Worm (Caenorhabditis elegans) whole organism, L2 larva: ENCODE data around the gene K01D12.7.

Experiments used
- C34F6.9 ChIP-seq: fragments of 150-350 bp; optimal IDR thresholded peaks from 2 replicates; lab custom pipeline; 2014; ENCODE audit warnings: missing biosample characterization, missing genetic modification characterization
- F13H6.1 ChIP-seq: sonication (generic microtip); optimal IDR thresholded peaks from 2 replicates; lab custom pipeline; 2016; ENCODE audit warnings: missing genetic modification characterization, missing compliant biosample characterization
- R02D3.7 ChIP-seq: fragments of 150-350 bp; optimal IDR thresholded peaks from 2 replicates; lab custom pipeline; 2014; ENCODE audit warnings: missing biosample characterization, missing genetic modification characterization
- Y55F3AM.14 ChIP-seq: fragments of 200-800 bp; sonication (Bioruptor generic); optimal IDR thresholded peaks from 2 replicates; lab custom pipeline; 2018; ENCODE audit warnings: mild to moderate bottlenecking, missing genetic modification characterization, missing compliant biosample characterization
- ZK546.5 ChIP-seq: sonication (generic microtip); optimal IDR thresholded peaks from 2 replicates; lab custom pipeline; 2017; ENCODE audit warnings: missing biosample characterization, missing genetic modification characterization
- aly-2 ChIP-seq: fragments of 150-350 bp; optimal IDR thresholded peaks from 2 replicates; lab custom pipeline; 2014; ENCODE audit warnings: missing biosample characterization, missing genetic modification characterization
- ama-1 ChIP-seq: fragments of 150-350 bp; optimal IDR thresholded peaks from 2 replicates; lab custom pipeline; 2018; ENCODE audit warnings: inconsistent platforms
- blmp-1 ChIP-seq: sonication (generic microtip); optimal IDR thresholded peaks from 2 replicates; lab custom pipeline; 2017; ENCODE audit warnings: missing genetic modification characterization, mild to moderate bottlenecking, missing compliant biosample characterization, antibody characterized with exemption, moderate library complexity; ENCODE audit not compliant: insufficient read depth
- ceh-82 ChIP-seq: fragments of 150-350 bp; optimal IDR thresholded peaks from 2 replicates; lab custom pipeline; 2014; ENCODE audit warnings: missing biosample characterization, missing genetic modification characterization
- crh-2 ChIP-seq: sonication (generic microtip); optimal IDR thresholded peaks from 2 replicates; lab custom pipeline; 2017; ENCODE audit warnings: missing biosample characterization, missing genetic modification characterization
- dmd-4 ChIP-seq: sonication (generic microtip); optimal IDR thresholded peaks from 2 replicates; lab custom pipeline; 2017; ENCODE audit warnings: missing biosample characterization, missing genetic modification characterization
- egl-27 ChIP-seq: sonication (generic microtip); optimal IDR thresholded peaks from 3 replicates; lab custom pipeline; 2017; ENCODE audit warnings: missing biosample characterization, missing genetic modification reagents, missing genetic modification characterization
- elt-1 ChIP-seq: fragments of 150-350 bp; optimal IDR thresholded peaks from 2 replicates; lab custom pipeline; 2014; ENCODE audit warnings: missing biosample characterization, missing genetic modification characterization
- elt-3 ChIP-seq: sonication (generic microtip); optimal IDR thresholded peaks from 2 replicates; lab custom pipeline; 2017; ENCODE audit warnings: missing biosample characterization, missing genetic modification characterization
- fos-1 ChIP-seq: fragments of 150-350 bp; optimal IDR thresholded peaks from 2 replicates; lab custom pipeline; 2014; ENCODE audit warnings: missing biosample characterization, missing genetic modification characterization
- lin-11 ChIP-seq: fragments of 150-350 bp; sonication (generic microtip); optimal IDR thresholded peaks from 2 replicates; lab custom pipeline; 2014; ENCODE audit warnings: missing biosample characterization, missing genetic modification characterization, inconsistent platforms, mixed read lengths
- lin-39 ChIP-seq: fragments of 150-350 bp; optimal IDR thresholded peaks from 2 replicates; lab custom pipeline; 2014; ENCODE audit warnings: missing biosample characterization, missing genetic modification reagents, missing genetic modification characterization
- lsy-2 ChIP-seq, 2 experiments: fragments of 150-350 bp in 1 of 2; sonication (generic microtip) in 1 of 2; optimal IDR thresholded peaks; 2 replicates each; lab custom pipeline; 2014 to 2017; ENCODE audit warnings: missing biosample characterization in 2 of 2, missing genetic modification characterization in 2 of 2
- mab-5 ChIP-seq: fragments of 150-350 bp; optimal IDR thresholded peaks from 2 replicates; lab custom pipeline; 2014; ENCODE audit warnings: missing biosample characterization, missing genetic modification characterization
- mbf-1 ChIP-seq: sonication (generic microtip); optimal IDR thresholded peaks from 2 replicates; lab custom pipeline; 2017; ENCODE audit warnings: missing biosample characterization, missing genetic modification characterization
- mdl-1 ChIP-seq, 2 experiments: fragments of 150-350 bp in 1 of 2; sonication (generic microtip) in 1 of 2; optimal IDR thresholded peaks; 2 replicates each; lab custom pipeline; 2017; ENCODE audit warnings: missing biosample characterization in 2 of 2, missing genetic modification characterization in 2 of 2
- nhr-10 ChIP-seq: sonication (generic microtip); optimal IDR thresholded peaks from 2 replicates; lab custom pipeline; 2017; ENCODE audit warnings: missing biosample characterization, missing genetic modification characterization
- nhr-11 ChIP-seq: fragments of 150-350 bp; optimal IDR thresholded peaks from 2 replicates; lab custom pipeline; 2014; ENCODE audit warnings: missing biosample characterization, missing genetic modification characterization
- nhr-12 ChIP-seq: fragments of 150-350 bp; optimal IDR thresholded peaks from 2 replicates; lab custom pipeline; 2014; ENCODE audit warnings: missing biosample characterization, missing genetic modification characterization
- nhr-129 ChIP-seq: fragments of 150-350 bp; optimal IDR thresholded peaks from 2 replicates; lab custom pipeline; 2014; ENCODE audit warnings: missing biosample characterization, missing genetic modification characterization
- nhr-21 ChIP-seq: fragments of 150-350 bp; optimal IDR thresholded peaks from 2 replicates; lab custom pipeline; 2014; ENCODE audit warnings: missing biosample characterization, missing genetic modification characterization
- nhr-237 ChIP-seq: fragments of 150-350 bp; optimal IDR thresholded peaks from 2 replicates; lab custom pipeline; 2014; ENCODE audit warnings: missing biosample characterization, missing genetic modification characterization
- nhr-25 ChIP-seq: fragments of 150-350 bp; sonication (generic microtip); optimal IDR thresholded peaks from 3 replicates; lab custom pipeline; 2014; ENCODE audit warnings: missing biosample characterization, missing genetic modification characterization
- nhr-6 ChIP-seq: fragments of 150-350 bp; optimal IDR thresholded peaks from 2 replicates; lab custom pipeline; 2014; ENCODE audit warnings: missing biosample characterization, missing genetic modification characterization
- nhr-77 ChIP-seq: fragments of 150-350 bp; optimal IDR thresholded peaks from 2 replicates; lab custom pipeline; 2014; ENCODE audit warnings: missing biosample characterization, missing genetic modification characterization
- skn-1 ChIP-seq: sonication (generic microtip); optimal IDR thresholded peaks from 2 replicates; lab custom pipeline; 2017; ENCODE audit warnings: missing biosample characterization, missing genetic modification characterization
- sma-3 ChIP-seq: sonication (generic microtip); optimal IDR thresholded peaks from 2 replicates; lab custom pipeline; 2016; ENCODE audit warnings: missing genetic modification reagents, missing genetic modification characterization, missing compliant biosample characterization
- sma-9 ChIP-seq, 2 experiments: fragments of 150-350 bp in 1 of 2; sonication (generic microtip) in 1 of 2; optimal IDR thresholded peaks; 2 replicates each; lab custom pipeline; 2014 to 2016; ENCODE audit warnings: missing genetic modification characterization in 2 of 2, mild to moderate bottlenecking in 1 of 2, missing biosample characterization in 1 of 2, missing compliant biosample characterization in 1 of 2, missing genetic modification reagents in 1 of 2, moderate library complexity in 1 of 2
- snpc-4 ChIP-seq: fragments of 150-350 bp; optimal IDR thresholded peaks from 2 replicates; lab custom pipeline; 2014; ENCODE audit warnings: missing biosample characterization, missing genetic modification characterization
- unc-39 ChIP-seq: fragments of 150-350 bp; optimal IDR thresholded peaks from 2 replicates; lab custom pipeline; 2014; ENCODE audit warnings: missing biosample characterization, missing genetic modification characterization
- unc-62 ChIP-seq: fragments of 150-350 bp; optimal IDR thresholded peaks from 2 replicates; lab custom pipeline; 2014; ENCODE audit warnings: missing biosample characterization, missing genetic modification reagents, missing genetic modification characterization
- ztf-1 ChIP-seq: fragments of 200-800 bp; sonication (Bioruptor generic); conservative IDR thresholded peaks from 2 replicates; pipeline ENCODE4 v1.3.6; 2022; ENCODE audit warnings: missing genetic modification characterization, missing compliant biosample characterization
- ztf-11 ChIP-seq: sonication (generic microtip); optimal IDR thresholded peaks from 2 replicates; lab custom pipeline; 2017; ENCODE audit warnings: missing biosample characterization, missing genetic modification characterization
- ztf-4 ChIP-seq: fragments of 150-350 bp; optimal IDR thresholded peaks from 2 replicates; lab custom pipeline; 2014; ENCODE audit warnings: missing biosample characterization, missing genetic modification characterization

Gene K01D12.7

DNA sequence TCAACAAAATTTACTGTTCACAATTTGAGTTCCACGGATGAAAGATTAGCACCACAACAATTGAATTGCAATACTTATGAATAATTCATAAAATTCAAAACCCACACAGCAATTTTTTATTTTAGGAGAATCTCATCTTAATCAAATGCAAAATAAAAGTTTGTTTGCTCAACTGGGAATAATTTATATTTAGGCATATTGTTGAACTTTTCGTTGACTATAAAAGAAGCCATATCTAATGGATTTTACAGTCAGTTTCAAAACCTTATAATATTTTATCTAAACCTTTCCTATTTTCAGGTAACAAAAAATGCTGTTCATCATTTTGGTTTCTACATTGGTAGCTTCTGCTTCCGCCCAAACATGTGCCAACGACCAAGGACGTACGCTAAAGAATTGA lies 17.0 kb upstream of the K01D12.7 start, which contains the start of gene C54D10.3:
C54D10.3 (plus strand) TSS at position 301 of the 400 bp plus-strand sequence.
- no peak for TF ChIP-seq mab-5 (tag; lab: Kevin White, UChicago)
- TF ChIP-seq blmp-1 (tag; lab: Kevin White, UChicago) = no peak
- no peak for TF ChIP-seq sma-9 (GFP tag; optimal IDR thresholded peaks at IDR 0.05; lab: Kevin White, UChicago)
- TF ChIP-seq sma-9 (tag; optimal IDR thresholded peaks at IDR 0.05; lab: Kevin White, UChicago) = no peak
- no peak for TF ChIP-seq nhr-11 (tag; lab: Kevin White, UChicago)
- no peak for TF ChIP-seq nhr-21
- TF ChIP-seq egl-27 = no peak
- TF ChIP-seq lin-39 (tag; lab: Kevin White, UChicago) = no peak
- TF ChIP-seq nhr-6 = no peak
- no peak for TF ChIP-seq dmd-4 (tag; lab: Kevin White, UChicago)
- no peak for TF ChIP-seq ztf-4 (tag; lab: Kevin White, UChicago)
- TF ChIP-seq nhr-237 (tag; lab: Kevin White, UChicago) = no peak
- no peak for TF ChIP-seq Y55F3AM.14
- TF ChIP-seq mbf-1 (tag; lab: Kevin White, UChicago) = no peak

DNA sequence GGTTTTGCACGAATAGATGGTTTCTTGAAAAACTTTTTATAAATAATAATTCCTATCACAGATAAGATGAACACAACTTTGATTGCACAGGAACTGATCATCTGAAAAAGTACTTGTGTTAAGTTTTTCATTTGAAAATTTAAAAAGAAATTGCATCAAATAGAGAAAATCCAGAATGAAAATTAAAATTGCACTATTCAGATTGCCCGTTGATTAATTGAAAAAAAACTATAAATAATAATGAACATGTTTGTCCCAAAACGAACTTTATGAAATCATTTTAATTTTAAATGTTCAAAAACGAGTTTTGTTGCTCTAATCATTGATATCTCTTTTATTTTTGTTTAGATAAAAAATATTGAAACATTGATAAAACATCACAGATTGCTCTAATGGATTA lies 16.0 kb upstream of the K01D12.7 start, which contains the start of gene cdr-3:
cdr-3 (minus strand) TSS at position 101 of the 400 bp plus-strand sequence.
- no peak for TF ChIP-seq nhr-129 (tag; lab: Kevin White, UChicago)
- TF ChIP-seq sma-9 (GFP tag; optimal IDR thresholded peaks at IDR 0.05; lab: Kevin White, UChicago) = no peak
- no peak for TF ChIP-seq sma-9 (tag; optimal IDR thresholded peaks at IDR 0.05; lab: Kevin White, UChicago)
- TF ChIP-seq nhr-12 = no peak
- no peak for TF ChIP-seq unc-62 (GFP tag; lab: Kevin White, UChicago)
- TF ChIP-seq snpc-4 = no peak

DNA sequence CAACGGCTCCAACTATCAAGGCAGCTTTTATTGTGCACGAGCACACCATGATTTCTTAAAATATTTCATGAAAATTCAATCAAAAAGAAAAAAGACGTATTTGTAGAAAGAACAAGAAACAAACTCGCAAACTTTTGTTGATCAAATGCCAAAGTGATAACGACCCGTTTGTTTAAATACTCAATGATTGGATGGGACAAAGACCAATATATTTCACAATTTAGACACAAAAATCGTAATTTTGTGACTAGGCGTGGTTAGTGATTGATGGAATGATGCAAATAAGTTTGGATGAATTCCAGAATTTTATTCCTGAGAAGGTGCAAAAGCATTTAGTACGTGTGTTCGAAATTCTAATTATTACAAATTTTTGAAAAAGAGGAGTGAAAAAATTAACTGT lies 14.4 kb upstream of the K01D12.7 start, which contains the start of gene cdr-2:
cdr-2 (minus strand) TSS at position 54 of the 400 bp plus-strand sequence.
- TF ChIP-seq aly-2 (tag; lab: Kevin White, UChicago) (no peak), nhr-25 (tag; lab: Kevin White, UChicago) (no peak), ceh-82 (tag; lab: Kevin White, UChicago) (no peak), nhr-77 (tag; lab: Kevin White, UChicago) (no peak), ama-1 (lab: Kevin White, UChicago) (no peak), F13H6.1 (no peak), mdl-1 (tag; optimal IDR thresholded peaks at IDR 0.05; lab: Kevin White, UChicago) (no peak), sma-9 (GFP tag; optimal IDR thresholded peaks at IDR 0.05; lab: Kevin White, UChicago) (peak; percentile 63), sma-9 (tag; optimal IDR thresholded peaks at IDR 0.05; lab: Kevin White, UChicago) (no peak), ZK546.5 (tag; lab: Kevin White, UChicago) (no peak), fos-1 (tag; lab: Kevin White, UChicago) (peak; percentile 81), elt-3 (no peak), unc-62 (GFP tag; lab: Kevin White, UChicago) (no peak)

DNA sequence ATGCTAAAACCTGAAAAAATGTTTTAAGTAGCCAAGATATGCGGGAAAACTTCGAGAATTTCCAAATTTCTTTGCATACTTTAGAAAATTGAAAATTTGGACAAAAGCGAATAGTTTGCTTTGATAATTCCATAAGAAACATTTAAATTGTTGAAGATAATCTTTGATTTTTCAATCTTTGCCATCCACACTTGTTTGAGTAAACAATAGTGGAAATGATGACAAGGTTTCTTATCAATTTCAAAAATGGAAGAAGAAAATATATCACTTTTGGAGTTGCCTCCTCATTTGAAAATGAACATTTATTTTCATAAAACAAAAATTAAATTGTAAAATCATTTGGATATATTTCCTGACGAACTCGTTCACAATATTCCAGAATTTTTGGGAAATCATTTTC lies 13.1 kb upstream of the K01D12.7 start:
- TF ChIP-seq dmd-4 (tag; lab: Kevin White, UChicago) (no peak), elt-3 (no peak), unc-62 (GFP tag; lab: Kevin White, UChicago) (no peak), C34F6.9 (tag; lab: Kevin White, UChicago) (no peak), fos-1 (tag; lab: Kevin White, UChicago) (peak; percentile 59), lin-11 (tag; lab: Kevin White, UChicago) (no peak), skn-1 (tag; lab: Kevin White, UChicago) (peak; percentile 81)

DNA sequence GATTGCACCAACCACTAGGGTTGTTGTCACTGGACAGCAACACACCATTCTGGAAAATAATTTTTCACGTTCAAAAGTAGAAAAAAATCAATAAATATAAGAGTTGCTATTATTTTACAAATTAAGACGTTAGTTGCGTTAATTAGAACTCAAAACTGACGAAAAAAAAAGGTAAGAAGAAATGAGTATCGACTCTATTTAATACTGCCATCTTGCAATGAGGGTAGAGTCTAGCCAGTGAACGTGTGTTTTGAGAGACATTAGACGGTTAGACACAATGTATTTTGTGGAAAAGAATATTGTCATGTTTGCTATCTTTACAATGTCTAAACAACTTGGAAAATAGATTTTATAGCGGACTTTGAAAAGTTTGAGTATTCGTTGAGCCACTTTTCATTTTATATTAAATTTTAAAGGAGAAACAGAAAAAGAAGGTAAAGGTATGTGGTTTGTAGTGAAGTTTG lies 12.4 kb upstream of the K01D12.7 start, which contains the start of gene cdr-6:
cdr-6 (minus strand) TSS at position 51 of the 464 bp plus-strand sequence.
- TF ChIP-seq nhr-6 (no peak), ztf-4 (tag; lab: Kevin White, UChicago) (no peak), nhr-11 (tag; lab: Kevin White, UChicago) (no peak), lsy-2 (tag; optimal IDR thresholded peaks at IDR 0.05; lab: Kevin White, UChicago) (peak in 1 of 2 experiments; percentile 3), sma-3 (GFP tag; lab: Kevin White, UChicago) (no peak), sma-9 (GFP tag; optimal IDR thresholded peaks at IDR 0.05; lab: Kevin White, UChicago) (peak; percentile 65), sma-9 (tag; optimal IDR thresholded peaks at IDR 0.05; lab: Kevin White, UChicago) (no peak), C34F6.9 (tag; lab: Kevin White, UChicago) (peak; percentile 32), ztf-1 (GFP tag; lab: Robert Waterston, UW) (no peak), fos-1 (tag; lab: Kevin White, UChicago) (peak; percentile 30), Y55F3AM.14 (no peak), crh-2 (no peak), unc-39 (tag; lab: Kevin White, UChicago) (no peak), mbf-1 (tag; lab: Kevin White, UChicago) (no peak), F13H6.1 (peak; percentile 18), elt-3 (no peak), aly-2 (tag; lab: Kevin White, UChicago) (no peak), ztf-11 (tag; lab: Kevin White, UChicago) (no peak), nhr-10 (no peak), mab-5 (tag; lab: Kevin White, UChicago) (no peak), ZK546.5 (tag; lab: Kevin White, UChicago) (no peak), R02D3.7 (tag; lab: Kevin White, UChicago) (no peak), nhr-12 (no peak), ceh-82 (tag; lab: Kevin White, UChicago) (no peak), elt-1 (tag; lab: Kevin White, UChicago) (no peak), ama-1 (lab: Kevin White, UChicago) (no peak)
- TF ChIP-seq, all 48 proteins: peak for 5
